Worm (Caenorhabditis elegans) whole organism, L4/young adult: ENCODE measurements around the gene mrpl-45.

Source experiments
- W03F9.2 ChIP-seq: fragments of 150-350 bp; optimal IDR thresholded peaks from 2 replicates; lab custom pipeline; 2014; ENCODE audit warnings: missing biosample characterization, missing genetic modification characterization
- dao-5 ChIP-seq: sonication (generic microtip); optimal IDR thresholded peaks from 2 replicates; lab custom pipeline; 2016; ENCODE audit warnings: missing genotype, missing genetic modification characterization, moderate library complexity, missing compliant biosample characterization
- him-1 ChIP-seq: sonication (generic microtip); optimal IDR thresholded peaks from 2 replicates; lab custom pipeline; 2016; ENCODE audit warnings: missing genotype, missing genetic modification reagents, missing genetic modification characterization, missing compliant biosample characterization

ce11 chrIII:1230174-1230573 lies 28.4 kb upstream of the mrpl-45 start, which contains the start of gene pes-4:
- TF ChIP-seq him-1 (tag; lab: Kevin White, UChicago) (no peak), W03F9.2 (tag; lab: Kevin White, UChicago) (no peak), dao-5 (no peak)
